Worm (Caenorhabditis elegans) whole organism, young adult: ENCODE results near the gene fbxa-141.

Experiments
- B0261.1 ChIP-seq: sonication (generic microtip); optimal IDR thresholded peaks from 2 replicates; lab custom pipeline; 2016; ENCODE audit warnings: mild to moderate bottlenecking, missing genetic modification characterization, moderate library complexity, missing compliant biosample characterization
- B0336.3 ChIP-seq: fragments of 200-800 bp; sonication (Bioruptor generic); IDR thresholded peaks from 2 replicates; pipeline ENCODE4 v1.3.6; 2022; ENCODE audit warnings: missing genetic modification characterization, missing compliant biosample characterization
- C17E4.6 ChIP-seq: fragments of 200-800 bp; sonication (Bioruptor generic); IDR thresholded peaks from 2 replicates; pipeline ENCODE4 v1.3.6; 2022; ENCODE audit warnings: missing genetic modification reagents, missing genetic modification characterization, missing compliant biosample characterization
- F10E7.11 ChIP-seq: sonication (generic microtip); optimal IDR thresholded peaks from 2 replicates; lab custom pipeline; 2017; ENCODE audit warnings: mild to moderate bottlenecking, missing genetic modification characterization, moderate library complexity, missing compliant biosample characterization
- F22D6.2 ChIP-seq: sonication (generic microtip); optimal IDR thresholded peaks from 2 replicates; lab custom pipeline; 2016; ENCODE audit warnings: mild to moderate bottlenecking, missing genetic modification characterization, missing compliant biosample characterization
- F23B12.7 ChIP-seq: sonication (generic microtip); optimal IDR thresholded peaks from 2 replicates; lab custom pipeline; 2017; ENCODE audit warnings: missing genetic modification characterization, mild to moderate bottlenecking, missing compliant biosample characterization, antibody characterized with exemption, moderate library complexity; ENCODE audit not compliant: insufficient read depth
- T07F8.4 ChIP-seq: sonication (generic microtip); optimal IDR thresholded peaks from 2 replicates; lab custom pipeline; 2016; ENCODE audit warnings: mild to moderate bottlenecking, missing genetic modification characterization, moderate library complexity, missing compliant biosample characterization
- Y53G8AR.9 ChIP-seq: fragments of 200-800 bp; sonication (Bioruptor generic); conservative IDR thresholded peaks from 2 replicates; pipeline ENCODE4 v1.3.6; 2022; ENCODE audit warnings: missing genetic modification reagents, missing genetic modification characterization, missing compliant biosample characterization
- Y95B8A.8 ChIP-seq: fragments of 200-800 bp; sonication (Bioruptor generic); IDR thresholded peaks from 2 replicates; pipeline ENCODE4 v1.3.6; 2022; ENCODE audit warnings: missing genetic modification reagents, missing genetic modification characterization, missing compliant biosample characterization
- akir-1 ChIP-seq: fragments of 200-800 bp; sonication (Bioruptor generic); optimal IDR thresholded peaks from 2 replicates; lab custom pipeline; 2018; ENCODE audit warnings: mild to moderate bottlenecking, missing genetic modification characterization, moderate library complexity, missing compliant biosample characterization
- attf-3 ChIP-seq: fragments of 200-800 bp; sonication (Bioruptor generic); conservative IDR thresholded peaks from 2 replicates; pipeline ENCODE4 v1.3.6; 2022; ENCODE audit warnings: missing genetic modification reagents, missing genetic modification characterization, missing compliant biosample characterization
- attf-5 ChIP-seq: fragments of 200-800 bp; sonication (Bioruptor generic); optimal IDR thresholded peaks from 2 replicates; lab custom pipeline; 2018; ENCODE audit warnings: mild to moderate bottlenecking, missing genetic modification characterization, missing compliant biosample characterization
- cebp-1 ChIP-seq, 2 experiments: fragments of 200-800 bp in 1 of 2; sonication (Bioruptor generic) in 1 of 2; sonication (generic microtip) in 1 of 2; IDR thresholded peaks in 1 of 2; optimal IDR thresholded peaks in 1 of 2; 2 replicates each; pipeline versions ENCODE4 v1.3.6 to Lab custom; 2017 to 2022; ENCODE audit warnings: missing compliant biosample characterization in 2 of 2, missing genetic modification characterization in 2 of 2, mild to moderate bottlenecking in 1 of 2, missing genetic modification reagents in 1 of 2, moderate library complexity in 1 of 2
- ceh-27 ChIP-seq: fragments of 200-800 bp; sonication (Bioruptor generic); optimal IDR thresholded peaks from 2 replicates; lab custom pipeline; 2018; ENCODE audit warnings: mild to moderate bottlenecking, missing genetic modification characterization, moderate library complexity, missing compliant biosample characterization
- ceh-91 ChIP-seq: fragments of 200-800 bp; sonication (Bioruptor generic); IDR thresholded peaks from 2 replicates; pipeline ENCODE4 v1.3.6; 2022; ENCODE audit warnings: missing genetic modification reagents, missing genetic modification characterization, missing compliant biosample characterization
- dox-1 ChIP-seq: fragments of 200-800 bp; sonication (Bioruptor generic); IDR thresholded peaks from 2 replicates; pipeline ENCODE4 v1.3.6; 2022; ENCODE audit warnings: missing genetic modification reagents, missing genetic modification characterization, missing compliant biosample characterization
- efl-1 ChIP-seq: fragments of 150-350 bp; optimal IDR thresholded peaks from 2 replicates; lab custom pipeline; 2014; ENCODE audit warnings: missing biosample characterization, missing genetic modification reagents, missing genetic modification characterization
- egl-18 ChIP-seq: fragments of 200-800 bp; sonication (Bioruptor generic); IDR thresholded peaks from 2 replicates; pipeline ENCODE4 v1.3.6; 2022; ENCODE audit warnings: missing genetic modification reagents, missing genetic modification characterization, missing compliant biosample characterization
- egrh-3 ChIP-seq: fragments of 200-800 bp; sonication (Bioruptor generic); IDR thresholded peaks from 2 replicates; pipeline ENCODE4 v1.3.6; 2022; ENCODE audit warnings: missing genetic modification reagents, missing genetic modification characterization, missing compliant biosample characterization
- ekl-4 ChIP-seq: fragments of 200-800 bp; sonication (Bioruptor generic); IDR thresholded peaks from 2 replicates; pipeline ENCODE4 v1.3.6; 2022; ENCODE audit warnings: missing genetic modification reagents, missing genetic modification characterization, missing compliant biosample characterization
- ets-4 ChIP-seq: fragments of 200-800 bp; sonication (Bioruptor generic); optimal IDR thresholded peaks from 2 replicates; lab custom pipeline; 2018; ENCODE audit warnings: mild to moderate bottlenecking, missing genetic modification characterization, missing compliant biosample characterization
- hmg-1.2 ChIP-seq: fragments of 200-800 bp; sonication (Bioruptor generic); IDR thresholded peaks from 2 replicates; pipeline ENCODE4 v1.3.6; 2022; ENCODE audit warnings: missing genetic modification reagents, missing genetic modification characterization, missing compliant biosample characterization
- let-607 ChIP-seq, 2 experiments: fragments of 200-800 bp in 1 of 2; sonication (Bioruptor generic) in 1 of 2; sonication (generic microtip) in 1 of 2; optimal IDR thresholded peaks; 2 replicates each; lab custom pipeline; 2016 to 2018; ENCODE audit warnings: mild to moderate bottlenecking in 2 of 2, missing compliant biosample characterization in 2 of 2, missing genetic modification characterization in 2 of 2, moderate library complexity in 2 of 2, missing genotype in 1 of 2
- lin-35 ChIP-seq, 3 experiments: fragments of 150-350 bp in 2 of 3; sonication (generic microtip) in 1 of 3; optimal IDR thresholded peaks; 2 replicates each; lab custom pipeline; 2014 to 2018; ENCODE audit warnings: missing biosample characterization in 3 of 3, missing genetic modification characterization in 3 of 3, missing genetic modification reagents in 3 of 3
- lin-40 ChIP-seq: sonication (generic microtip); optimal IDR thresholded peaks from 2 replicates; lab custom pipeline; 2016; ENCODE audit warnings: missing genetic modification characterization, mild to moderate bottlenecking, missing compliant biosample characterization, missing genotype, missing genetic modification reagents
- nfya-1 ChIP-seq: sonication (generic microtip); optimal IDR thresholded peaks from 2 replicates; lab custom pipeline; 2017; ENCODE audit warnings: antibody characterized with exemption, missing compliant biosample characterization, missing genetic modification characterization, borderline replicate concordance; ENCODE audit not compliant: insufficient read depth
- nfya-2 ChIP-seq: fragments of 200-800 bp; sonication (Bioruptor generic); IDR thresholded peaks from 2 replicates; pipeline ENCODE4 v1.3.6; 2022; ENCODE audit warnings: missing genetic modification reagents, missing genetic modification characterization, missing compliant biosample characterization
- nhr-120 ChIP-seq: fragments of 200-800 bp; sonication (Bioruptor generic); IDR thresholded peaks from 2 replicates; pipeline ENCODE4 v1.3.6; 2022; ENCODE audit warnings: missing genetic modification characterization, missing compliant biosample characterization
- nhr-27 ChIP-seq: fragments of 200-800 bp; sonication (Bioruptor generic); optimal IDR thresholded peaks from 2 replicates; lab custom pipeline; 2018; ENCODE audit warnings: mild to moderate bottlenecking, missing genetic modification characterization, moderate library complexity, missing compliant biosample characterization
- nhr-90 ChIP-seq: sonication (generic microtip); optimal IDR thresholded peaks from 2 replicates; lab custom pipeline; 2016; ENCODE audit warnings: missing genotype, mild to moderate bottlenecking, missing genetic modification characterization, missing compliant biosample characterization
- pbrm-1 ChIP-seq: fragments of 200-800 bp; sonication (Bioruptor generic); IDR thresholded peaks from 2 replicates; pipeline ENCODE4 v1.3.6; 2022; ENCODE audit warnings: missing genetic modification reagents, missing genetic modification characterization, missing compliant biosample characterization
- rpc-1 ChIP-seq, 2 experiments: fragments of 150-350 bp in 1 of 2; sonication (generic microtip) in 1 of 2; optimal IDR thresholded peaks; 2 replicates each; lab custom pipeline; 2014 to 2018; ENCODE audit warnings: missing biosample characterization in 1 of 2, missing genetic modification characterization in 1 of 2, missing genetic modification reagents in 1 of 2, missing genotype in 1 of 2
- sdz-38 ChIP-seq: sonication (generic microtip); optimal IDR thresholded peaks from 2 replicates; lab custom pipeline; 2016; ENCODE audit warnings: missing genotype, missing genetic modification characterization, missing compliant biosample characterization
- sea-2 ChIP-seq: fragments of 200-800 bp; sonication (Bioruptor generic); IDR thresholded peaks from 2 replicates; pipeline ENCODE4 v1.3.6; 2022; ENCODE audit warnings: missing genetic modification characterization, missing compliant biosample characterization
- snpc-1.1 ChIP-seq: sonication (generic microtip); optimal IDR thresholded peaks from 2 replicates; lab custom pipeline; 2017; ENCODE audit warnings: missing genetic modification characterization, mild to moderate bottlenecking, missing compliant biosample characterization, antibody characterized with exemption, moderate library complexity, missing genotype, missing genetic modification reagents; ENCODE audit not compliant: insufficient read depth
- snpc-3.4 ChIP-seq: sonication (generic microtip); optimal IDR thresholded peaks from 2 replicates; lab custom pipeline; 2017; ENCODE audit warnings: missing genetic modification characterization, mild to moderate bottlenecking, missing compliant biosample characterization, antibody characterized with exemption, moderate library complexity, missing genotype, missing genetic modification reagents
- snpc-4 ChIP-seq, 5 experiments: fragments of 150-350 bp in 1 of 5; sonication (generic microtip) in 4 of 5; optimal IDR thresholded peaks; 2 replicates each; lab custom pipeline; 2014 to 2018; ENCODE audit warnings: missing genetic modification characterization in 5 of 5, missing biosample characterization in 3 of 5, antibody characterized with exemption in 2 of 5, mild to moderate bottlenecking in 2 of 5, missing compliant biosample characterization in 2 of 5, missing genotype in 2 of 5, moderate library complexity in 2 of 5, missing genetic modification reagents in 1 of 5
- tbp1 ChIP-seq: fragments of 200-800 bp; sonication (Bioruptor generic); optimal IDR thresholded peaks from 2 replicates; lab custom pipeline; 2018; ENCODE audit warnings: mild to moderate bottlenecking, missing genetic modification characterization, missing compliant biosample characterization
- tlf-1 ChIP-seq: fragments of 200-800 bp; sonication (Bioruptor generic); optimal IDR thresholded peaks from 2 replicates; lab custom pipeline; 2018; ENCODE audit warnings: mild to moderate bottlenecking, missing genetic modification characterization, missing compliant biosample characterization
- ztf-25 ChIP-seq: fragments of 200-800 bp; sonication (Bioruptor generic); IDR thresholded peaks from 2 replicates; pipeline ENCODE4 v1.3.6; 2022; ENCODE audit warnings: missing genetic modification reagents, missing genetic modification characterization, missing compliant biosample characterization

Gene fbxa-141

ce11 chrX:14478743-14479428, 33.8 kb downstream of the fbxa-141 start, which contains the start of gene M163.11 (continued):
- no peak for TF ChIP-seq ceh-91 (GFP tag; lab: Robert Waterston, UW)
- peak; percentile 86 for TF ChIP-seq nhr-90 (tag; lab: Kevin White, UChicago)
- TF ChIP-seq pbrm-1 (GFP tag; lab: Robert Waterston, UW): peak; percentile 76
- no peak for TF ChIP-seq ceh-27 (GFP tag; lab: Kevin White, UChicago)
- peak; percentile 7 for TF ChIP-seq attf-5
- TF ChIP-seq Y53G8AR.9 (GFP tag; lab: Robert Waterston, UW): no peak
- TF ChIP-seq, all 124 proteins: peak for 57

- TF ChIP-seq nhr-27 (tag; lab: Kevin White, UChicago) (no peak), ztf-25 (GFP tag; lab: Robert Waterston, UW) (0 out of 2 replicates have a peak, but pooled peaks have one; percentile 16), lin-40 (tag; lab: Kevin White, UChicago) (peak; percentile 22), lin-35 (GFP tag; optimal IDR thresholded peaks at IDR 0.05; lab: Kevin White, UChicago) (peak in 1 of 3 experiments; percentile 19), Y95B8A.8 (GFP tag; lab: Robert Waterston, UW) (no peak), snpc-4 (GFP tag; optimal IDR thresholded peaks at IDR 0.05; lab: Kevin White, UChicago) (peak; percentile 96), snpc-4 (tag; optimal IDR thresholded peaks at IDR 0.05; lab: Kevin White, UChicago) (peak; percentile 92 to 98 (median 97)), snpc-1.1 (tag; lab: Kevin White, UChicago) (peak; percentile 85), tbp1 (GFP tag; lab: Kevin White, UChicago) (peak; percentile 43), cebp-1 (GFP tag; IDR thresholded peaks at IDR 0.05; lab: Robert Waterston, UW) (peak; percentile 61; the same call in 1 of the 2 replicates), cebp-1 (tag; optimal IDR thresholded peaks at IDR 0.05; lab: Kevin White, UChicago) (peak; percentile 93), snpc-3.4 (tag; lab: Kevin White, UChicago) (peak; percentile 60), F10E7.11 (no peak), hmg-1.2 (GFP tag; lab: Robert Waterston, UW) (peak; percentile 10; the same call in 1 of the 2 replicates)
- TF ChIP-seq, all 124 proteins: peak for 9
These were observed 34.5 kb downstream of the fbxa-141 start for ce11 chrX:14478193-14478592.

DNA sequence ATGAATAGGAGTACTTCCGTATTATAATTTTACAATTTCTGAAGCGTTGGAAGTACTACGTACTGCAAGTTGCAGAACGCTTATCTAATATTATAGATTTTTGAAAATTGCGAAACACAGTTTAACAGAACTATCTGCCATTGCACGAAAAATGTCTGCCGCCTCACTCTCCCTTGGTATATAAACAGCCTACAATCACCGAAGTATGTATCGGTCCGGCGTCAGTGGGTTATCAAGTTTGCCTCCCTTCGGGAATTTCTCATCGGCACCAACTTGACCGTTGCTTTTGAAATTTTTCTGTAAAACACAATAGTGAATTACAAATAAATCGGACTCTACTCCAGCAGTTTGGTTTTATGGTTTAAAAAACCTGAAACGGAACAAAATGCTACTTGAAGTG, 35.4 kb downstream of the fbxa-141 start:
- no peak for TF ChIP-seq C17E4.6 (GFP tag; lab: Robert Waterston, UW)
- no peak for TF ChIP-seq sdz-38 (tag; lab: Kevin White, UChicago)
- TF ChIP-seq F22D6.2: no peak
- no peak for TF ChIP-seq nfya-2 (GFP tag; lab: Robert Waterston, UW)
- TF ChIP-seq F23B12.7 (tag; lab: Kevin White, UChicago): no peak
- TF ChIP-seq ekl-4: no peak
- no peak for TF ChIP-seq tlf-1
- TF ChIP-seq ets-4 (GFP tag; lab: Kevin White, UChicago): no peak
- TF ChIP-seq egl-18 (GFP tag; lab: Robert Waterston, UW): no peak
- no peak for TF ChIP-seq T07F8.4 (tag; lab: Kevin White, UChicago)
- no peak for TF ChIP-seq nfya-1 (tag; lab: Kevin White, UChicago)
- TF ChIP-seq egrh-3: no peak
- TF ChIP-seq ceh-91 (GFP tag; lab: Robert Waterston, UW): no peak
- TF ChIP-seq cebp-1 (GFP tag; IDR thresholded peaks at IDR 0.05; lab: Robert Waterston, UW): peak; percentile 71; the same call in 1 of the 2 replicates
- TF ChIP-seq cebp-1 (tag; optimal IDR thresholded peaks at IDR 0.05; lab: Kevin White, UChicago): peak; percentile 83
- no peak for TF ChIP-seq snpc-1.1 (tag; lab: Kevin White, UChicago)
- TF ChIP-seq B0261.1 (tag; lab: Kevin White, UChicago): peak; percentile 51
- peak; percentile 53 for TF ChIP-seq tbp1 (GFP tag; lab: Kevin White, UChicago)
- TF ChIP-seq let-607 (tag; optimal IDR thresholded peaks at IDR 0.05; lab: Kevin White, UChicago): peak in 1 of 2 experiments; percentile 35
- no peak; the same call in 1 of the 2 replicates for TF ChIP-seq dox-1 (GFP tag; lab: Robert Waterston, UW)
- no peak for TF ChIP-seq akir-1
- TF ChIP-seq rpc-1 (optimal IDR thresholded peaks at IDR 0.05; lab: Kevin White, UChicago): peak; percentile 49
- TF ChIP-seq rpc-1 (tag; optimal IDR thresholded peaks at IDR 0.05; lab: Kevin White, UChicago): peak; percentile 33
- no peak for TF ChIP-seq efl-1
- no peak for TF ChIP-seq attf-5
- TF ChIP-seq sea-2 (GFP tag; lab: Robert Waterston, UW): no peak
- TF ChIP-seq nhr-120 (GFP tag; lab: Robert Waterston, UW): no peak
- TF ChIP-seq attf-3 (GFP tag; lab: Robert Waterston, UW): no peak
- TF ChIP-seq B0336.3 (GFP tag; lab: Robert Waterston, UW): no peak
